Worm (Caenorhabditis elegans): Measurements from ENCODE around the gene amt-4.
A peak's percentile ranks its signal among the peaks of the same experiment; 100 is the strongest.

amt-4 gene

DNA sequence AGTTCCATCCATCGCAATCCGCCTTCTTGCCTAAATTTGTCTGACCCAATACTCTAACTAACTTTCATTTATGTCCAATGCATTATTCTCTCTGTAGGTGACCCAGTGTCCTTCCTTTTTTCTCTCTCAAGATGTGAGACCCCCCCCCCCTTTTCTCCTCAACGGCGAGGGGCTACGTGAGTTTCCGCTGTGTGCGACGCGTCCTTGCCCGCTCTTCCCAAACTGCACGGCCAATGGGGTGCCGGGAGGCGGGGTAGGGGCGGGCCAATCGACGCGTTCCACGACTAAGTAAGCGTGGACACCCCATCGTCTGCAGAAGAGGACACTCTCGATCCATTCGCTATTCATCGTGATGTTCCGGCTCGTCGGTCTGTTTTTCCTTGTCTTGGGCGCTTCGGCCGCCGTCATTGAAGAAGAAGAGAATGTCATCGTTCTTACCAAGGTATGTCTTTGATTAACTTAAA, 41.2 kb upstream of the amt-4 start, which contains the start of gene pdi-2 (continued):
- peak; percentile 93 for TF ChIP-seq lsy-12 (tag; optimal IDR thresholded peaks at IDR 0.05)

DNA sequence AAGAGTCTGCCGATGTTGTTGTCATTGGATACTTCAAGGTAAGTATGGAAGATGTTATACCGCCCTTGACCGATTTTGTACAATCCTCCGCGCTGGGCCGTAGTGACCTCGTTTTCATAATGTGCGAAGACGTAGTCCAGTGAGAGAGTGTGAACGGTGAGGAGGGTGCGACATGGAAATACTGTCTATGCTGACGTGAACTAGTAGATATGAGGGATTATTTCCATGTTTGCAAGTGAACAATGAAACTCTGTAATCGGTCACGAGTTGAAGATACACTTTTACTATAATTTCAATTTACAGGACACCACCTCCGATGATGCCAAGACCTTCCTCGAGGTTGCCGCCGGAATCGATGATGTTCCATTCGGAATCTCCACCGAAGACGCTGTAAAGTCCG, 40.3 kb upstream of the amt-4 start:
- TF ChIP-seq lsy-12 (tag; optimal IDR thresholded peaks at IDR 0.05) (no peak), daf-12 (tag; optimal IDR thresholded peaks at IDR 0.05) (no peak), ZK546.5 (tag; optimal IDR thresholded peaks at IDR 0.05) (no peak), ztf-11 (tag; optimal IDR thresholded peaks at IDR 0.05) (no peak), nhr-25 (tag; optimal IDR thresholded peaks at IDR 0.05) (peak; percentile 46), tbx-2 (tag; optimal IDR thresholded peaks at IDR 0.05) (no peak), nfya-1 (tag; optimal IDR thresholded peaks at IDR 0.05; ENCODE audit: insufficient read depth) (peak; percentile 23), nhr-11 (tag; optimal IDR thresholded peaks at IDR 0.05) (no peak), nhr-23 (tag; optimal IDR thresholded peaks at IDR 0.05) (peak; percentile 56), pha-4 (tag; optimal IDR thresholded peaks at IDR 0.05) (no peak), hmg-11 (tag; optimal IDR thresholded peaks at IDR 0.05) (no peak), mml-1 (tag; optimal IDR thresholded peaks at IDR 0.05) (no peak), ama-1 (optimal IDR thresholded peaks at IDR 0.05) (peak; percentile 40), snpc-4 (tag; optimal IDR thresholded peaks at IDR 0.05) (no peak)

ce11 chrX:4526412-4526811, 38.7 kb upstream of the amt-4 start:
- TF ChIP-seq R02D3.7 (tag; optimal IDR thresholded peaks at IDR 0.05): peak; percentile 42
- TF ChIP-seq tbx-2 (tag; optimal IDR thresholded peaks at IDR 0.05): peak; percentile 41
- TF ChIP-seq lin-39 (tag; optimal IDR thresholded peaks at IDR 0.05): no peak
- TF ChIP-seq elt-3 (tag; optimal IDR thresholded peaks at IDR 0.05): peak in 1 of 3 experiments; percentile 56
- peak; percentile 24 for TF ChIP-seq ceh-82 (tag; optimal IDR thresholded peaks at IDR 0.05)
- peak; percentile 36 for TF ChIP-seq ama-1 (optimal IDR thresholded peaks at IDR 0.05)
- peak; percentile 58 for TF ChIP-seq nhr-43 (tag; optimal IDR thresholded peaks at IDR 0.05; ENCODE audit: poor library complexity, severe bottlenecking)
- TF ChIP-seq nhr-23 (tag; optimal IDR thresholded peaks at IDR 0.05): peak; percentile 89
- TF ChIP-seq hmg-11 (tag; optimal IDR thresholded peaks at IDR 0.05): no peak
- no peak for TF ChIP-seq lin-15B (tag; optimal IDR thresholded peaks at IDR 0.05)
- TF ChIP-seq nhr-12 (tag; optimal IDR thresholded peaks at IDR 0.05): no peak
- TF ChIP-seq ceh-28 (tag; optimal IDR thresholded peaks at IDR 0.05): peak; percentile 61
- no peak for TF ChIP-seq eor-1 (tag; optimal IDR thresholded peaks at IDR 0.05)
- TF ChIP-seq nhr-77 (tag; optimal IDR thresholded peaks at IDR 0.05): peak; percentile 10

DNA sequence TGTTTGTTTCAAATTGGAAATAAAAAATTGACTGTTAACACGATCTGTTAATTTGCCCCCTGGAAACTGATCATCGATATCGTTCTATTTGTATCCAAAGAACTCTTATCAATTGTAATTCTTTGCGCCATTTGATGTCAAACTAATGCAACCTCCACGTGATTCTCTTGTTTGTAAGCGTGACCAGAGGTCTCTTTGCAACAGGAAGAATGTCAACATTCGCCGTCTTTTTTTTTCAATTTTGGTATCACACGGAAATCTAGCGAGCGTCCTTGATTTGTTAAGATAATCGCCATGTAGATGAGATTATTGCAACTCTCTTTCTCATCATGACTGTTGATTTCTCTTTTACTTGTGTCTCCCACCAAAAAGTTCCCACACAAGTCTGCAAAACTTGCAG, 36.2 kb upstream of the amt-4 start:
- TF ChIP-seq pha-4 (tag; optimal IDR thresholded peaks at IDR 0.05): peak; percentile 76
- peak; percentile 90 for TF ChIP-seq nhr-43 (tag; optimal IDR thresholded peaks at IDR 0.05; ENCODE audit: poor library complexity, severe bottlenecking)
- peak; percentile 81 for TF ChIP-seq nhr-23 (tag; optimal IDR thresholded peaks at IDR 0.05)
- TF ChIP-seq elt-1 (tag; optimal IDR thresholded peaks at IDR 0.05): peak; percentile 97
- no peak for TF ChIP-seq hmg-11 (tag; optimal IDR thresholded peaks at IDR 0.05)
- peak; percentile 32 for TF ChIP-seq mdl-1 (tag; optimal IDR thresholded peaks at IDR 0.05)
- TF ChIP-seq ceh-9 (tag; optimal IDR thresholded peaks at IDR 0.05): no peak
- TF ChIP-seq jun-1 (tag; optimal IDR thresholded peaks at IDR 0.05): peak; percentile 28
- TF ChIP-seq ztf-4 (tag; optimal IDR thresholded peaks at IDR 0.05): no peak
- TF ChIP-seq elt-3 (tag; optimal IDR thresholded peaks at IDR 0.05): peak in 1 of 3 experiments; percentile 39
- peak; percentile 74 for TF ChIP-seq pqm-1 (tag; optimal IDR thresholded peaks at IDR 0.05)
- TF ChIP-seq nhr-67 (tag; optimal IDR thresholded peaks at IDR 0.05): no peak
- no peak for TF ChIP-seq ceh-28 (tag; optimal IDR thresholded peaks at IDR 0.05)
- peak; percentile 34 for TF ChIP-seq nfya-1 (tag; optimal IDR thresholded peaks at IDR 0.05; ENCODE audit: insufficient read depth)
- TF ChIP-seq nhr-25 (tag; optimal IDR thresholded peaks at IDR 0.05): peak; percentile 61
- no peak for TF ChIP-seq ama-1 (optimal IDR thresholded peaks at IDR 0.05)
- TF ChIP-seq zag-1 (tag; optimal IDR thresholded peaks at IDR 0.05): no peak
- TF ChIP-seq egl-27 (tag; optimal IDR thresholded peaks at IDR 0.05): no peak
- no peak for TF ChIP-seq unc-39 (tag; optimal IDR thresholded peaks at IDR 0.05)
- peak; percentile 77 for TF ChIP-seq elt-2 (tag; optimal IDR thresholded peaks at IDR 0.05)

Data from whole organism, L3 larva.